Fruit fly (Drosophila melanogaster) whole organism: Measurements from ENCODE around the gene fd3F.
"Not testable (repeated sequence)": the region's sequence is repeated elsewhere in the genome, so short reads cannot be mapped to it uniquely, and the experiment has no call there.

Source experiments
- CG8478 ChIP-seq: fragments of >200 bp; optimal IDR thresholded peaks from 2 replicates; lab custom pipeline; 2018; ENCODE audit warnings: inconsistent platforms
- Dll ChIP-seq: fragments of >200 bp; optimal IDR thresholded peaks from 2 replicates; lab custom pipeline; 2017
- EcR ChIP-seq, 2 experiments: fragments of >200 bp; optimal IDR thresholded peaks; 2 replicates each; lab custom pipeline; 2017; ENCODE audit warnings: missing biosample characterization in 2 of 2, missing genetic modification characterization in 2 of 2, missing genetic modification reagents in 2 of 2
- pan ChIP-seq: fragments of >200 bp; optimal IDR thresholded peaks from 2 replicates; lab custom pipeline; 2017
- psq ChIP-seq: fragments of >200 bp; optimal IDR thresholded peaks from 2 replicates; lab custom pipeline; 2017
- usp ChIP-seq: fragments of >200 bp; optimal IDR thresholded peaks from 2 replicates; lab custom pipeline; 2017; ENCODE audit warnings: missing biosample characterization, missing genetic modification characterization, mixed read lengths

DNA sequence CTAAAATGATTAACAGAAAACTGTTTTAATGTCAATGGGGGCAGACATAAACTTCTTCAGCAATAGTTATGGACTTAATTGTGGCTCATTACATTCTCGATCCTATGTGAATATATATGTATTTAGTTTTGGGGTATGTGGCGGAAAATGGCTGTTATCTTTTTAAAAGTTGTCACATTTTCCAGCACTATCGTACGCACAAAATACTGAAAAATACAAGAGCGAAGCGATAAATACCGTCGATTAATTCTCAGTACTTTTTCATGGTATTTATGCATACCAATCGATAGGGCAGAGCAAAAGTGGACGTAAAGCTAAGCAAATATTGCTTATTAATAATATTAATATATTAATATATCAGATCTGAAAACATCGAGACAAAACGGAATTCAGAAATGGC lies 12.3 kb upstream of the fd3F start, which contains the start of gene HIP-R:
- not testable (repeated sequence) for TF ChIP-seq EcR (GFP tag; optimal IDR thresholded peaks at IDR 0.05; lab: Kevin White, UChicago); CG8478 (lab: Kevin White, UChicago); psq (lab: Kevin White, UChicago); usp (GFP tag; lab: Kevin White, UChicago); Dll (lab: Kevin White, UChicago); pan (lab: Kevin White, UChicago)
